Fruit fly (Drosophila melanogaster): ENCODE measurements around the gene CG11584.

DNA sequence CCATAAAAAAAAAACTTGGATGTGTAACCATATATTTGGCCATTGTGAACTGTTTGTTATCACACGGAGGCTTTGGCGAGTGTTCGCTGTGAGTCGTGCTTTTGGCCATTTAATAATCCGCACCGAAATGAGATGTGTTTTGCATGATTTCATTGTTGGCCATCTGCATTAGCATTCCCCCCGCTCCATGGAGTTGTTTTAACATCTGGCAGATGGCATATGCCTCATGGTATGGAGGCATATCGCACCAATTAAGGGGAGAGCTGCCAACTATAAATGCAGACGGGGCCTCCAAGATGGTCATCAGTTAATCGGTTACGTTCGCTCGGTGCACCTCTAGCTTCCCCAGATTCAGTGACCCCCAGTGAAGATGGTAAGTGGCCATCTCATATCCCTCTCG lies at the start of gene CG11584:
- no peak for TF ChIP-seq CTCF (optimal IDR thresholded peaks at IDR 0.05)
- no peak for TF ChIP-seq CG8478 (optimal IDR thresholded peaks at IDR 0.05)
